Fruit fly (Drosophila melanogaster) whole organism, embryonic: ENCODE measurements around the gene CG14720.

Experiments used
- Ada2b ChIP-seq: fragments of 200-800 bp; sonication (Bioruptor generic); IDR thresholded peaks from 2 replicates; pipeline ENCODE4 v1.3.6; 2022; ENCODE audit warnings: missing biosample characterization, missing genetic modification characterization
- B-H2 ChIP-seq: fragments of 200-800 bp; sonication (Bioruptor generic); optimal IDR thresholded peaks from 2 replicates; lab custom pipeline; 2018; ENCODE audit warnings: missing biosample characterization, mild to moderate bottlenecking, missing genetic modification characterization
- BtbVII ChIP-seq: fragments of 200-800 bp; sonication (Bioruptor generic); optimal IDR thresholded peaks from 3 replicates; lab custom pipeline; 2017; ENCODE audit warnings: missing biosample characterization, mild to moderate bottlenecking, missing genetic modification characterization
- CG11504 ChIP-seq: fragments of 200-800 bp; sonication (Bioruptor generic); optimal IDR thresholded peaks from 3 replicates; lab custom pipeline; 2019; ENCODE audit warnings: missing biosample characterization, mild to moderate bottlenecking, missing genetic modification characterization, moderate library complexity
- CG13287 ChIP-seq: fragments of 200-800 bp; sonication (Bioruptor generic); IDR thresholded peaks from 2 replicates; pipeline ENCODE4 v1.3.6; 2022; ENCODE audit warnings: missing biosample characterization, missing genetic modification characterization; ENCODE audit not compliant: partially characterized antibody
- CG14014 ChIP-seq: fragments of 200-800 bp; sonication (Bioruptor generic); IDR thresholded peaks from 2 replicates; pipeline ENCODE4 v1.3.6; 2022; ENCODE audit warnings: missing biosample characterization, missing genetic modification characterization
- CG14441 ChIP-seq: fragments of 200-800 bp; sonication (Bioruptor generic); IDR thresholded peaks from 2 replicates; pipeline ENCODE4 v1.3.6; 2022; ENCODE audit warnings: missing biosample characterization, missing genetic modification characterization
- CG14710 ChIP-seq: fragments of 200-800 bp; sonication (Bioruptor generic); optimal IDR thresholded peaks from 3 replicates; lab custom pipeline; 2019; ENCODE audit warnings: missing biosample characterization, mild to moderate bottlenecking, missing genetic modification characterization, moderate library complexity
- CG15269 ChIP-seq: fragments of 200-800 bp; sonication (Bioruptor generic); optimal IDR thresholded peaks from 2 replicates; lab custom pipeline; 2018; ENCODE audit warnings: missing biosample characterization, mild to moderate bottlenecking, missing genetic modification characterization, moderate library complexity
- CG1602 ChIP-seq: fragments of 200-800 bp; sonication (Bioruptor generic); optimal IDR thresholded peaks from 3 replicates; lab custom pipeline; 2016; ENCODE audit warnings: missing biosample characterization, missing genetic modification characterization
- CG16779 ChIP-seq: fragments of 200-800 bp; sonication (Bioruptor generic); IDR thresholded peaks from 2 replicates; pipeline ENCODE4 v1.3.6; 2022; ENCODE audit warnings: missing biosample characterization, missing genetic modification characterization
- CG18476 ChIP-seq: fragments of 200-800 bp; sonication (Bioruptor generic); optimal IDR thresholded peaks from 2 replicates; lab custom pipeline; 2016; ENCODE audit warnings: missing biosample characterization, mild to moderate bottlenecking, missing genetic modification characterization
- CG34224 ChIP-seq: fragments of 200-800 bp; sonication (Bioruptor generic); IDR thresholded peaks from 3 replicates; pipeline ENCODE4 v1.3.6; 2022; ENCODE audit warnings: missing biosample characterization, missing genetic modification characterization; ENCODE audit not compliant: partially characterized antibody
- CG3995 ChIP-seq: fragments of 200-800 bp; sonication (Bioruptor generic); optimal IDR thresholded peaks from 3 replicates; lab custom pipeline; 2016; ENCODE audit warnings: missing biosample characterization, missing genetic modification characterization
- CG5180 ChIP-seq: fragments of 200-800 bp; sonication (Bioruptor generic); optimal IDR thresholded peaks from 3 replicates; lab custom pipeline; 2017; ENCODE audit warnings: missing biosample characterization, missing genetic modification characterization, mild to moderate bottlenecking, moderate library complexity, missing genetic modification reagents
- CG6175 ChIP-seq: fragments of 200-800 bp; sonication (Bioruptor generic); IDR thresholded peaks from 3 replicates; pipeline ENCODE4 v1.3.6; 2022; ENCODE audit warnings: missing biosample characterization, missing genetic modification characterization
- CG7556 ChIP-seq: fragments of 200-800 bp; sonication (Bioruptor generic); optimal IDR thresholded peaks from 2 replicates; lab custom pipeline; 2017; ENCODE audit warnings: missing biosample characterization, mild to moderate bottlenecking, missing genetic modification characterization
- CG8290 ChIP-seq, 3 experiments: fragments of 200-800 bp; sonication (Bioruptor generic); optimal IDR thresholded peaks; 2 replicates each; lab custom pipeline; 2016 to 2019; ENCODE audit warnings: missing biosample characterization in 3 of 3, missing genetic modification characterization in 3 of 3, mild to moderate bottlenecking in 2 of 3, moderate library complexity in 1 of 3
- Doc3 ChIP-seq: fragments of 200-800 bp; sonication (Bioruptor generic); IDR thresholded peaks from 3 replicates; pipeline ENCODE4 v1.3.6; 2022; ENCODE audit warnings: missing biosample characterization, missing genetic modification characterization; ENCODE audit not compliant: partially characterized antibody
- Fer1 ChIP-seq: fragments of 200-800 bp; sonication (Bioruptor generic); optimal IDR thresholded peaks from 2 replicates; lab custom pipeline; 2017; ENCODE audit warnings: missing biosample characterization, mild to moderate bottlenecking, missing genetic modification characterization
- Hand ChIP-seq: fragments of 200-800 bp; sonication (Bioruptor generic); optimal IDR thresholded peaks from 2 replicates; lab custom pipeline; 2017; ENCODE audit warnings: mild to moderate bottlenecking, missing biosample characterization, missing genetic modification reagents, missing genetic modification characterization
- HmgZ ChIP-seq: fragments of 200-800 bp; sonication (Bioruptor generic); optimal IDR thresholded peaks from 2 replicates; lab custom pipeline; 2018; ENCODE audit warnings: missing biosample characterization, mild to moderate bottlenecking, missing genetic modification characterization
- Jarid2 ChIP-seq: fragments of 200-800 bp; sonication (Bioruptor generic); optimal IDR thresholded peaks from 3 replicates; lab custom pipeline; 2017; ENCODE audit warnings: mild to moderate bottlenecking, missing biosample characterization, missing genetic modification reagents, missing genetic modification characterization
- Lhr ChIP-seq: fragments of 200-800 bp; sonication (Bioruptor generic); optimal IDR thresholded peaks from 3 replicates; lab custom pipeline; 2017; ENCODE audit warnings: mild to moderate bottlenecking, missing biosample characterization, missing genetic modification reagents, missing genetic modification characterization
- Lpt ChIP-seq: fragments of >200 bp; optimal IDR thresholded peaks from 2 replicates; lab custom pipeline; 2018; ENCODE audit warnings: missing biosample characterization, missing genetic modification characterization
- NFAT ChIP-seq: fragments of 200-800 bp; sonication (Bioruptor generic); IDR thresholded peaks from 2 replicates; pipeline ENCODE4 v1.3.6; 2022; ENCODE audit warnings: missing biosample characterization, missing genetic modification characterization
- Rfx ChIP-seq: fragments of 200-800 bp; sonication (Bioruptor generic); IDR thresholded peaks from 2 replicates; pipeline ENCODE4 v1.3.6; 2022; ENCODE audit warnings: missing biosample characterization, missing genetic modification characterization
- cato ChIP-seq: fragments of 200-800 bp; sonication (Bioruptor generic); optimal IDR thresholded peaks from 2 replicates; lab custom pipeline; 2016; ENCODE audit warnings: missing biosample characterization, missing genetic modification characterization, borderline replicate concordance
- caup ChIP-seq: fragments of 200-800 bp; sonication (Bioruptor generic); optimal IDR thresholded peaks from 3 replicates; lab custom pipeline; 2017; ENCODE audit warnings: missing biosample characterization, mild to moderate bottlenecking, missing genetic modification characterization, moderate library complexity; ENCODE audit not compliant: severe bottlenecking
- dmrt99B ChIP-seq: fragments of 200-800 bp; sonication (Bioruptor generic); optimal IDR thresholded peaks from 2 replicates; lab custom pipeline; 2018; ENCODE audit warnings: missing biosample characterization, mild to moderate bottlenecking, missing genetic modification characterization, moderate library complexity
- en ChIP-seq: fragments of 200-800 bp; sonication (Bioruptor generic); optimal IDR thresholded peaks from 2 replicates; lab custom pipeline; 2016; ENCODE audit warnings: missing biosample characterization, missing genetic modification characterization
- exex ChIP-seq: fragments of 200-800 bp; sonication (Bioruptor generic); optimal IDR thresholded peaks from 4 replicates; lab custom pipeline; 2018; ENCODE audit warnings: missing biosample characterization, mild to moderate bottlenecking, missing genetic modification characterization, moderate library complexity
- hkb ChIP-seq, 2 experiments: fragments of 200-800 bp in 1 of 2; fragments of >200 bp in 1 of 2; sonication (Bioruptor generic) in 1 of 2; IDR thresholded peaks in 1 of 2; optimal IDR thresholded peaks in 1 of 2; 2 replicates each; pipeline versions ENCODE4 v1.3.6 to Lab custom; 2017 to 2022; ENCODE audit warnings: missing biosample characterization in 1 of 2, missing genetic modification characterization in 1 of 2
- lab ChIP-seq: fragments of 200-800 bp; sonication (Bioruptor generic); optimal IDR thresholded peaks from 3 replicates; lab custom pipeline; 2017; ENCODE audit warnings: missing biosample characterization, missing genetic modification characterization, mild to moderate bottlenecking, moderate library complexity, missing genetic modification reagents
- mld ChIP-seq: fragments of 200-800 bp; sonication (Bioruptor generic); IDR thresholded peaks from 3 replicates; pipeline ENCODE4 v1.3.6; 2022; ENCODE audit warnings: missing biosample characterization, missing genetic modification characterization; ENCODE audit not compliant: partially characterized antibody
- onecut ChIP-seq: fragments of 200-800 bp; sonication (Bioruptor generic); IDR thresholded peaks from 2 replicates; pipeline ENCODE4 v1.3.6; 2022; ENCODE audit warnings: missing biosample characterization, missing genetic modification characterization
- pfk ChIP-seq: fragments of 200-800 bp; sonication (Bioruptor generic); optimal IDR thresholded peaks from 2 replicates; lab custom pipeline; 2018; ENCODE audit warnings: missing biosample characterization, mild to moderate bottlenecking, missing genetic modification characterization, moderate library complexity
- prd ChIP-seq, 3 experiments: fragments of >200 bp in 2 of 3; fragments of 200-800 bp in 1 of 3; sonication (Bioruptor generic) in 1 of 3; optimal IDR thresholded peaks in 2 of 3; IDR thresholded peaks in 1 of 3; 2 replicates in 2 of 3; 3 replicates in 1 of 3; pipeline versions ENCODE4 v1.3.6 to Lab custom; 2017 to 2022; ENCODE audit warnings: missing biosample characterization in 1 of 3, missing genetic modification characterization in 1 of 3
- sug ChIP-seq: fragments of 200-800 bp; optimal IDR thresholded peaks from 2 replicates; lab custom pipeline; 2019; ENCODE audit warnings: missing biosample characterization, mild to moderate bottlenecking, missing genetic modification characterization, moderate library complexity
- tin ChIP-seq: fragments of 200-800 bp; sonication (Bioruptor generic); optimal IDR thresholded peaks from 3 replicates; lab custom pipeline; 2016; ENCODE audit warnings: missing biosample characterization, missing genetic modification characterization
- vfl ChIP-seq: fragments of 200-800 bp; sonication (Bioruptor generic); optimal IDR thresholded peaks from 2 replicates; lab custom pipeline; 2016; ENCODE audit warnings: missing biosample characterization, missing genetic modification characterization
- yki ChIP-seq: fragments of >200 bp; optimal IDR thresholded peaks from 3 replicates; lab custom pipeline; 2018
- zfh2 ChIP-seq: fragments of 200-800 bp; sonication (Bioruptor generic); optimal IDR thresholded peaks from 2 replicates; lab custom pipeline; 2016; ENCODE audit warnings: missing biosample characterization, missing genetic modification characterization

CG14720 gene

dm6 chr3R:11669017-11669953 is 42.2 kb upstream of the CG14720 start (continued):
- peak; percentile 15 for TF ChIP-seq B-H2
- TF ChIP-seq mld (GFP tag; lab: Robert Waterston, UW): no peak
- TF ChIP-seq CG1602 (GFP tag; lab: Kevin White, UChicago): no peak
- TF ChIP-seq CG6175 (GFP tag; lab: Robert Waterston, UW): peak; percentile 71
- TF ChIP-seq CG14441 (GFP tag; lab: Robert Waterston, UW): no peak
- no peak for TF ChIP-seq dmrt99B (tag; lab: Kevin White, UChicago)
- TF ChIP-seq CG16779 (GFP tag; lab: Robert Waterston, UW): no peak
- no peak for TF ChIP-seq cato (GFP tag; lab: Kevin White, UChicago)
- TF ChIP-seq CG7556: no peak
- TF ChIP-seq BtbVII: peak; percentile 64
- no peak for TF ChIP-seq pfk
- TF ChIP-seq CG11504 (tag; lab: Kevin White, UChicago): peak; percentile 99
- peak; percentile 88 for TF ChIP-seq CG3995 (GFP tag; lab: Kevin White, UChicago)
- peak; percentile 55 for TF ChIP-seq Jarid2
- 0 out of 2 replicates have a peak, but pooled peaks have one; percentile 15 for TF ChIP-seq CG13287 (GFP tag; lab: Robert Waterston, UW)
- no peak for TF ChIP-seq CG14710 (tag; lab: Kevin White, UChicago)
- peak; percentile 6 for TF ChIP-seq exex
- no peak for TF ChIP-seq CG34224 (GFP tag; lab: Robert Waterston, UW)
- TF ChIP-seq NFAT: no peak
- TF ChIP-seq CG18476 (GFP tag; lab: Kevin White, UChicago): peak; percentile 99
- no peak for TF ChIP-seq yki (lab: Kevin White, UChicago)
- no peak for TF ChIP-seq Hand
- no peak for TF ChIP-seq tin
- no peak for TF ChIP-seq en (GFP tag; lab: Kevin White, UChicago)
- TF ChIP-seq Rfx (GFP tag; lab: Robert Waterston, UW): no peak; the same call in 1 of the 2 replicates
- TF ChIP-seq CG8290 (GFP tag; optimal IDR thresholded peaks at IDR 0.05; lab: Kevin White, UChicago): no peak
- TF ChIP-seq CG8290 (tag; optimal IDR thresholded peaks at IDR 0.05; lab: Kevin White, UChicago): no peak
- TF ChIP-seq onecut (GFP tag; lab: Robert Waterston, UW): peak; percentile 36
- TF ChIP-seq vfl (GFP tag; lab: Kevin White, UChicago): no peak
- TF ChIP-seq zfh2 (GFP tag; lab: Kevin White, UChicago): no peak
- TF ChIP-seq Lpt (GFP tag; lab: Kevin White, UChicago): no peak
- TF ChIP-seq HmgZ: peak; percentile 14
- 0 out of 3 replicates have a peak, but pooled peaks have one; percentile 31 for TF ChIP-seq Doc3
- no peak for TF ChIP-seq CG15269 (tag; lab: Kevin White, UChicago)
- TF ChIP-seq Lhr (GFP tag; lab: Kevin White, UChicago): no peak
- peak; percentile 96 for TF ChIP-seq hkb (optimal IDR thresholded peaks at IDR 0.05; lab: Kevin White, UChicago)
- 0 out of 2 replicates have a peak, but pooled peaks have one; percentile 19 for TF ChIP-seq hkb (GFP tag; IDR thresholded peaks at IDR 0.05; lab: Robert Waterston, UW)
- TF ChIP-seq prd (optimal IDR thresholded peaks at IDR 0.05; lab: Kevin White, UChicago): no peak
- no peak for TF ChIP-seq prd (GFP tag; IDR thresholded peaks at IDR 0.05; lab: Robert Waterston, UW)
- peak; percentile 77 for TF ChIP-seq CG5180 (GFP tag; lab: Kevin White, UChicago)
- TF ChIP-seq CG14014: no peak
- TF ChIP-seq sug (tag; lab: Kevin White, UChicago): peak; percentile 36
- TF ChIP-seq lab (GFP tag; lab: Kevin White, UChicago): peak; percentile 6
- peak; percentile 13 for TF ChIP-seq Fer1 (GFP tag; lab: Kevin White, UChicago)
- TF ChIP-seq caup (GFP tag; lab: Kevin White, UChicago): peak; percentile 12
- no peak for TF ChIP-seq Ada2b (GFP tag; lab: Robert Waterston, UW)
- TF ChIP-seq, all 482 proteins: peak for 30
